Fruit fly (Drosophila melanogaster): ENCODE measurements around the gene Pex2.

- TF ChIP-seq rn (GFP tag; IDR thresholded peaks at IDR 0.05) (no peak), Pif1B (GFP tag; optimal IDR thresholded peaks at IDR 0.05) (no peak), CG13204 (GFP tag; optimal IDR thresholded peaks at IDR 0.05) (no peak), CG4496 (GFP tag; IDR thresholded peaks at IDR 0.05) (no peak), gl (tag; optimal IDR thresholded peaks at IDR 0.05) (no peak), D1 (tag; optimal IDR thresholded peaks at IDR 0.05) (no peak), CG12605 (GFP tag; IDR thresholded peaks at IDR 0.05) (no peak), Ets98B (GFP tag; IDR thresholded peaks at IDR 0.05) (no peak), CG8159 (tag; optimal IDR thresholded peaks at IDR 0.05) (no peak), fd96Ca (GFP tag; IDR thresholded peaks at IDR 0.05) (no peak), EcR (GFP tag; optimal IDR thresholded peaks at IDR 0.05) (no peak), Pif1A (GFP tag; optimal IDR thresholded peaks at IDR 0.05) (no peak), CG15710 (tag; optimal IDR thresholded peaks at IDR 0.05) (no peak), CG14655 (GFP tag; optimal IDR thresholded peaks at IDR 0.05) (no peak)
Measured at dm6 chr3L:8356196-8356595, 17.3 kb downstream of the Pex2 start, which contains the start of gene Culd.
